Worm (Caenorhabditis elegans) whole organism, L3 larva: Measurements from ENCODE around the gene Y39A3A.4.

Source experiments
- ZK546.5 ChIP-seq: sonication (generic microtip); optimal IDR thresholded peaks from 2 replicates; lab custom pipeline; 2017; ENCODE audit warnings: missing biosample characterization, missing genetic modification characterization
- elt-2 ChIP-seq: sonication (generic microtip); optimal IDR thresholded peaks from 2 replicates; lab custom pipeline; 2016; ENCODE audit warnings: missing genetic modification reagents, mild to moderate bottlenecking, missing genetic modification characterization, missing compliant biosample characterization
- skn-1 ChIP-seq: fragments of 150-350 bp; optimal IDR thresholded peaks from 2 replicates; lab custom pipeline; 2014; ENCODE audit warnings: missing biosample characterization, missing genetic modification characterization

ce11 chrIII:2110249-2110648, 33.9 kb upstream of the Y39A3A.4 start, which contains the start of gene Y48G9A.7:
- TF ChIP-seq ZK546.5 (tag; lab: Kevin White, UChicago), result no peak
- no peak for TF ChIP-seq elt-2 (tag; lab: Kevin White, UChicago)
- TF ChIP-seq skn-1, result no peak
